Worm (Caenorhabditis elegans): ENCODE results near the gene acs-9.

DNA sequence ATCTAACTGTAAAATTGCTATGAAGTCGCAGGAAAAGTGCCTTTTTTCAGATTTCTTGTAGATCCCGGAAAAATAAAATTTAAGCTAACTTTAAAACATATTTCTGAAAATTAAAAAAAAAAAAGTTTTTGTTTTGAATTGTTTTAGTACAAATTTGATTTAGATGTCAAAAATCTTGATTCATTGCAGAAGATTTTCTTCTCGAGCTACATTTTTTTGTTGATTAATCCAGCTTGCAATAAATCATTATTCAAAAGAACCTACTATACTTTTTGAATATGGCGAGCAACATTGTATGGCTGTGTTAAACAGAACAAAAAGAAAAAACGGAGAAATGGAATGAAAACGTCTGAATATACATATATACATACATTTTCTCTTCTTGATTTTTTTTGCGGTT is 14.7 kb downstream of the acs-9 start:
- TF ChIP-seq skn-1 (tag; optimal IDR thresholded peaks at IDR 0.05) = no peak
- TF ChIP-seq lin-13 (GFP tag; optimal IDR thresholded peaks at IDR 0.05) = no peak
- no peak for TF ChIP-seq lin-39 (tag; optimal IDR thresholded peaks at IDR 0.05)
- TF ChIP-seq ztf-4 (tag; optimal IDR thresholded peaks at IDR 0.05) = no peak
- TF ChIP-seq sem-4 (tag; optimal IDR thresholded peaks at IDR 0.05) = no peak
- no peak for TF ChIP-seq zag-1 (tag; optimal IDR thresholded peaks at IDR 0.05)
- TF ChIP-seq nhr-11 (tag; optimal IDR thresholded peaks at IDR 0.05) = no peak
- no peak for TF ChIP-seq fos-1 (tag; optimal IDR thresholded peaks at IDR 0.05)
- TF ChIP-seq mab-5 (tag; optimal IDR thresholded peaks at IDR 0.05) = no peak
- TF ChIP-seq unc-62 (GFP tag; optimal IDR thresholded peaks at IDR 0.05) = no peak
- TF ChIP-seq ama-1 (optimal IDR thresholded peaks at IDR 0.05) = no peak
- no peak for TF ChIP-seq ceh-16 (tag; optimal IDR thresholded peaks at IDR 0.05)
- TF ChIP-seq F13H6.1 (tag; optimal IDR thresholded peaks at IDR 0.05) = no peak
- TF ChIP-seq R02D3.7 (tag; optimal IDR thresholded peaks at IDR 0.05) = no peak
